Fruit fly (Drosophila melanogaster): ENCODE data around the gene CG7342.

Gene CG7342

dm6 chr3R:19623606-19624005 lies 20.4 kb downstream of the CG7342 start (continued):
- peak; percentile 57 for TF ChIP-seq CG11762 (GFP tag; optimal IDR thresholded peaks at IDR 0.05; ENCODE audit: insufficient read depth)
- peak; percentile 66 for TF ChIP-seq CG8119 (GFP tag; IDR thresholded peaks at IDR 0.05)
- TF ChIP-seq CG7368 (GFP tag; optimal IDR thresholded peaks at IDR 0.05) = peak; percentile 25
- TF ChIP-seq esn (GFP tag; optimal IDR thresholded peaks at IDR 0.05) = peak; percentile 82
- TF ChIP-seq CG31627 (GFP tag; optimal IDR thresholded peaks at IDR 0.05) = peak; percentile 85
- peak; percentile 78 for TF ChIP-seq Sox14 (GFP tag; optimal IDR thresholded peaks at IDR 0.05)
- peak; percentile 90 for TF ChIP-seq svp (GFP tag)
- TF ChIP-seq ss (GFP tag; optimal IDR thresholded peaks at IDR 0.05) = peak in 1 of 2 experiments; percentile 50
- peak; percentile 59 for TF ChIP-seq CG4318 (GFP tag; optimal IDR thresholded peaks at IDR 0.05)
- peak; percentile 75 for TF ChIP-seq CG32006 (GFP tag; optimal IDR thresholded peaks at IDR 0.05)
- peak; percentile 80 for TF ChIP-seq eg (GFP tag; IDR thresholded peaks at IDR 0.05)
- no peak for TF ChIP-seq Ets96B (tag; optimal IDR thresholded peaks at IDR 0.05)
- TF ChIP-seq Sox15 (GFP tag; optimal IDR thresholded peaks at IDR 0.05) = peak; percentile 66
- TF ChIP-seq Eip78C (GFP tag) = peak; percentile 94
- peak; percentile 81 for TF ChIP-seq acj6 (GFP tag; optimal IDR thresholded peaks at IDR 0.05)
- TF ChIP-seq achi (GFP tag; optimal IDR thresholded peaks at IDR 0.05) = peak; percentile 70
- TF ChIP-seq CG9139 (GFP tag; optimal IDR thresholded peaks at IDR 0.05) = peak; percentile 37
- peak; percentile 79 for TF ChIP-seq OdsH (GFP tag; optimal IDR thresholded peaks at IDR 0.05)
- peak; percentile 68 for TF ChIP-seq Lpt (GFP tag; optimal IDR thresholded peaks at IDR 0.05)
- TF ChIP-seq Eip93F (GFP tag; optimal IDR thresholded peaks at IDR 0.05) = no peak
- peak; percentile 43 for TF ChIP-seq fd59A (GFP tag; optimal IDR thresholded peaks at IDR 0.05)
- TF ChIP-seq Hr4 (GFP tag; optimal IDR thresholded peaks at IDR 0.05) = peak; percentile 74
- peak; percentile 72 for TF ChIP-seq CG6163 (GFP tag; IDR thresholded peaks at IDR 0.05)
- no peak for TF ChIP-seq CG16779 (tag; optimal IDR thresholded peaks at IDR 0.05)
- TF ChIP-seq Hr38 (GFP tag; optimal IDR thresholded peaks at IDR 0.05) = no peak
- peak; percentile 40 for TF ChIP-seq CG6808 (GFP tag; optimal IDR thresholded peaks at IDR 0.05)
- TF ChIP-seq Smox (GFP tag; optimal IDR thresholded peaks at IDR 0.05) = peak; percentile 76

dm6 chr3R:19624482-19624881 lies 21.3 kb downstream of the CG7342 start:
- TF ChIP-seq CG9139 (GFP tag; optimal IDR thresholded peaks at IDR 0.05) = peak; percentile 2
- TF ChIP-seq CG6163 (GFP tag; IDR thresholded peaks at IDR 0.05) = peak; percentile 10; the same call in 1 of the 3 replicates
- TF ChIP-seq CG3032 (tag; optimal IDR thresholded peaks at IDR 0.05) = no peak
- TF ChIP-seq svp (GFP tag) = peak; percentile 56
- TF ChIP-seq CG1621 (tag; optimal IDR thresholded peaks at IDR 0.05) = peak; percentile 63
- TF ChIP-seq CG31627 (GFP tag; optimal IDR thresholded peaks at IDR 0.05) = no peak

- TF ChIP-seq spab (GFP tag; optimal IDR thresholded peaks at IDR 0.05) (no peak), Sox15 (GFP tag; optimal IDR thresholded peaks at IDR 0.05) (no peak), Sox102F (GFP tag; optimal IDR thresholded peaks at IDR 0.05) (no peak), Eip78C (GFP tag) (peak; percentile 46), salr (GFP tag; optimal IDR thresholded peaks at IDR 0.05) (no peak), achi (GFP tag; optimal IDR thresholded peaks at IDR 0.05) (peak; percentile 3), CG1621 (tag; optimal IDR thresholded peaks at IDR 0.05) (no peak), fkh (GFP tag; optimal IDR thresholded peaks at IDR 0.05) (no peak), svp (GFP tag) (no peak), CG32006 (GFP tag; optimal IDR thresholded peaks at IDR 0.05) (peak; percentile 28), Ets96B (tag; optimal IDR thresholded peaks at IDR 0.05) (peak; percentile 6), ss (GFP tag; optimal IDR thresholded peaks at IDR 0.05) (peak in 1 of 2 experiments; percentile 27), dsx (GFP tag; optimal IDR thresholded peaks at IDR 0.05; ENCODE audit: poor library complexity, severe bottlenecking) (peak; percentile 68), CG4318 (GFP tag; optimal IDR thresholded peaks at IDR 0.05) (no peak), CG11294 (GFP tag; IDR thresholded peaks at IDR 0.05) (no peak), pdm3 (GFP tag; optimal IDR thresholded peaks at IDR 0.05) (no peak), fd59A (GFP tag; optimal IDR thresholded peaks at IDR 0.05) (no peak), CG6276 (GFP tag; optimal IDR thresholded peaks at IDR 0.05) (peak; percentile 30)
These were observed 22.4 kb downstream of the CG7342 start for dm6 chr3R:19625300-19626230.

Measured in whole organism, prepupa.